Comparison of ENCODE assay signal across 3 fruit fly cellular contexts in the genomic region with DNA sequence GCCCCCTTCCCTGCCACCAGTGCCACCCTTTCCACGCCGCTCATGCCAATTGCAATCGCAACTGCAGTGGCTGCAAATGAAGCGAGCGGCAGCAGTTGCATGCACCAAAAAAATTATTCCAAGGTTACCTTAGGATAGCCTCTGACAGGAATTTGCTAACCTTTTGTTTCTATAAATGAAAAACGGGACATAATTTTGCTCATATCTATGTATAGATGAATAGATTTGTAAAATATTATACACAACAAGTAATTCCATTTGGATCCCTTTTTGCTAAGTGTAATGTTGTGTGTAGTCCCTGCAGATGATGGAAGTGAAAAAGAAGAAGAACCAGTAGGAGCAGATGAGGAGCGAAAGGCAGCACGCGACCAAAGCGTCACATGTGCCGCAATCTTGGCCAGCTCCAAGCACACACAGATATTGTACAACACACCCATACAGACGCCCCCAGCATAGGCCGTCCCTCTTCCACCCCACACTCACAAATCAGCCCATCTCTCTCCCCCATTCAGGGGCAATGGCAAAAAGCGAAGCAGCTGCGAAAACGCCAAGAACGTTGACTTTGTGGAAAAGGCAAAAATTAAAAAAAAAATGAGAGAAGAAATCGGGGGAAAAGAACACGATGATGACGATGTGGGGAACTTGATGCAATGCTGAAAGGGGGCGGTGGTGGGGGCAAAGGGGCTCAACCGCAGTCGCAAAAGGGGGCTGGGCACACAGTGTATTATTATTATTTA.
TF ChIP-seq lines count a peak whose summit lies in the region.

No protein-coding gene starts in this region.

TF ChIP-seq in whole organism, embryonic, 481 proteins besides CTCF, POLR2A, EP300 and RAD21 (continued from another document):
- no peak for TF ChIP-seq Atf-2 (GFP tag; optimal IDR thresholded peaks at IDR 0.05; lab: Kevin White, UChicago)
- TF ChIP-seq cg (GFP tag; optimal IDR thresholded peaks at IDR 0.05; lab: Kevin White, UChicago) = peak; percentile 32
- TF ChIP-seq Mrtf (GFP tag; IDR thresholded peaks at IDR 0.05; lab: Robert Waterston, UW) = 0 out of 3 replicates have a peak, but pooled peaks have one; percentile 10
- TF ChIP-seq klu (GFP tag; IDR thresholded peaks at IDR 0.05; lab: Robert Waterston, UW) = no peak
- 0 out of 3 replicates have a peak, but pooled peaks have one; percentile 31 for TF ChIP-seq sr (GFP tag; IDR thresholded peaks at IDR 0.05; lab: Robert Waterston, UW)
- peak; percentile 57 for TF ChIP-seq crol (GFP tag; IDR thresholded peaks at IDR 0.05; lab: Robert Waterston, UW)
- TF ChIP-seq CG11696 (GFP tag; IDR thresholded peaks at IDR 0.05; lab: Robert Waterston, UW) = no peak
- no peak for TF ChIP-seq Aef1 (GFP tag; IDR thresholded peaks at IDR 0.05; lab: Robert Waterston, UW)
- TF ChIP-seq Med (GFP tag; lab: Kevin White, UChicago) = peak; percentile 60
- no peak for TF ChIP-seq Stat92E (GFP tag; optimal IDR thresholded peaks at IDR 0.05; lab: Kevin White, UChicago)
- no peak for TF ChIP-seq CG14014 (GFP tag; IDR thresholded peaks at IDR 0.05; lab: Robert Waterston, UW)
- TF ChIP-seq Drgx (GFP tag; IDR thresholded peaks at IDR 0.05; lab: Robert Waterston, UW) = peak; percentile 85
- no peak for TF ChIP-seq CG33557 (GFP tag; optimal IDR thresholded peaks at IDR 0.05; lab: Kevin White, UChicago)
- peak; percentile 85 for TF ChIP-seq corto (GFP tag; optimal IDR thresholded peaks at IDR 0.05; lab: Kevin White, UChicago)
- no peak for TF ChIP-seq Spps (tag; optimal IDR thresholded peaks at IDR 0.05; lab: Kevin White, UChicago)
- TF ChIP-seq Sox102F (GFP tag; optimal IDR thresholded peaks at IDR 0.05; lab: Kevin White, UChicago) = no peak
- TF ChIP-seq HmgZ (tag; optimal IDR thresholded peaks at IDR 0.05; lab: Kevin White, UChicago) = no peak
- no peak for TF ChIP-seq CG8924 (tag; optimal IDR thresholded peaks at IDR 0.05; lab: Kevin White, UChicago)
- peak; percentile 57 for TF ChIP-seq nau (GFP tag; optimal IDR thresholded peaks at IDR 0.05; lab: Kevin White, UChicago)
- no peak for TF ChIP-seq CG30020 (tag; optimal IDR thresholded peaks at IDR 0.05; lab: Kevin White, UChicago)
- no peak for TF ChIP-seq CG12744 (GFP tag; optimal IDR thresholded peaks at IDR 0.05; lab: Kevin White, UChicago)
- TF ChIP-seq CG5953 (GFP tag; IDR thresholded peaks at IDR 0.05; lab: Robert Waterston, UW) = no peak

TF ChIP-seq in whole organism, prepupa, 60 proteins besides CTCF, POLR2A, EP300 and RAD21 (continued from another document):
- TF ChIP-seq CG11902 (GFP tag; optimal IDR thresholded peaks at IDR 0.05; lab: Kevin White, UChicago) (peak; percentile 87), svp (GFP tag; lab: Kevin White, UChicago) (peak; percentile 98), fd59A (GFP tag; optimal IDR thresholded peaks at IDR 0.05; lab: Kevin White, UChicago) (peak; percentile 92), CG6276 (GFP tag; optimal IDR thresholded peaks at IDR 0.05; lab: Kevin White, UChicago) (peak; percentile 73), Blimp-1 (GFP tag; optimal IDR thresholded peaks at IDR 0.05; lab: Kevin White, UChicago) (peak; percentile 87), Sox14 (GFP tag; optimal IDR thresholded peaks at IDR 0.05; lab: Kevin White, UChicago) (peak; percentile 98), CG8319 (GFP tag; optimal IDR thresholded peaks at IDR 0.05; lab: Kevin White, UChicago) (peak; percentile 88), Gug (GFP tag; IDR thresholded peaks at IDR 0.05; lab: Robert Waterston, UW) (peak; percentile 86), CG9139 (GFP tag; optimal IDR thresholded peaks at IDR 0.05; lab: Kevin White, UChicago) (peak; percentile 86), CG31627 (GFP tag; optimal IDR thresholded peaks at IDR 0.05; lab: Kevin White, UChicago) (peak; percentile 97), acj6 (GFP tag; optimal IDR thresholded peaks at IDR 0.05; lab: Kevin White, UChicago) (peak; percentile 96), CG8632 (GFP tag; optimal IDR thresholded peaks at IDR 0.05; lab: Kevin White, UChicago) (peak; percentile 91), vri (GFP tag; optimal IDR thresholded peaks at IDR 0.05; lab: Kevin White, UChicago) (peak; percentile 90), Ets96B (tag; optimal IDR thresholded peaks at IDR 0.05; lab: Kevin White, UChicago) (peak; percentile 95), CG32006 (GFP tag; optimal IDR thresholded peaks at IDR 0.05; lab: Kevin White, UChicago) (peak; percentile 87), CG6808 (GFP tag; optimal IDR thresholded peaks at IDR 0.05; lab: Kevin White, UChicago) (peak; percentile 90), CG6792 (GFP tag; optimal IDR thresholded peaks at IDR 0.05; lab: Kevin White, UChicago) (peak; percentile 96), salr (GFP tag; optimal IDR thresholded peaks at IDR 0.05; lab: Kevin White, UChicago) (peak; percentile 92), achi (GFP tag; optimal IDR thresholded peaks at IDR 0.05; lab: Kevin White, UChicago) (peak; percentile 94), CG8119 (GFP tag; IDR thresholded peaks at IDR 0.05; lab: Robert Waterston, UW) (peak; percentile 87), CG3919 (GFP tag; optimal IDR thresholded peaks at IDR 0.05; lab: Kevin White, UChicago) (peak; percentile 97), Ets21C (GFP tag; optimal IDR thresholded peaks at IDR 0.05; lab: Kevin White, UChicago) (peak; percentile 94), OdsH (GFP tag; optimal IDR thresholded peaks at IDR 0.05; lab: Kevin White, UChicago) (peak; percentile 95), CG15336 (GFP tag; IDR thresholded peaks at IDR 0.05; lab: Robert Waterston, UW) (peak; percentile 88), ss (GFP tag; optimal IDR thresholded peaks at IDR 0.05; lab: Kevin White, UChicago) (peak; percentile 86 to 91), spab (GFP tag; optimal IDR thresholded peaks at IDR 0.05; lab: Kevin White, UChicago) (peak; percentile 92), fd85E (GFP tag; optimal IDR thresholded peaks at IDR 0.05; lab: Kevin White, UChicago) (peak; percentile 77), CG11294 (GFP tag; IDR thresholded peaks at IDR 0.05; lab: Robert Waterston, UW) (peak; percentile 70), CG1621 (tag; optimal IDR thresholded peaks at IDR 0.05; lab: Kevin White, UChicago) (peak; percentile 95), CG11762 (GFP tag; optimal IDR thresholded peaks at IDR 0.05; lab: Kevin White, UChicago; ENCODE audit: insufficient read depth) (peak; percentile 83), CG10669 (GFP tag; optimal IDR thresholded peaks at IDR 0.05; lab: Kevin White, UChicago) (peak; percentile 94), Smox (GFP tag; optimal IDR thresholded peaks at IDR 0.05; lab: Kevin White, UChicago) (peak; percentile 97), Eip93F (GFP tag; optimal IDR thresholded peaks at IDR 0.05; lab: Kevin White, UChicago) (peak; percentile 93), CG6163 (GFP tag; IDR thresholded peaks at IDR 0.05; lab: Robert Waterston, UW) (peak; percentile 96), dac (GFP tag; optimal IDR thresholded peaks at IDR 0.05; lab: Kevin White, UChicago) (peak; percentile 69), CG4318 (GFP tag; optimal IDR thresholded peaks at IDR 0.05; lab: Kevin White, UChicago) (peak; percentile 80), net (GFP tag; optimal IDR thresholded peaks at IDR 0.05; lab: Kevin White, UChicago) (peak; percentile 92), CG6854 (GFP tag; optimal IDR thresholded peaks at IDR 0.05; lab: Kevin White, UChicago) (peak; percentile 90), Met (GFP tag; optimal IDR thresholded peaks at IDR 0.05; lab: Kevin White, UChicago) (peak; percentile 98), Eip78C (GFP tag; lab: Kevin White, UChicago) (peak; percentile 99), topi (GFP tag; optimal IDR thresholded peaks at IDR 0.05; lab: Kevin White, UChicago) (peak; percentile 97)

TF ChIP-seq in whole organism, wandering third instar larva, 38 proteins besides CTCF, POLR2A, EP300 and RAD21 (continued from another document):
- peak; percentile 73 for TF ChIP-seq CG32264 (GFP tag; optimal IDR thresholded peaks at IDR 0.05; lab: Kevin White, UChicago)
- no peak for TF ChIP-seq usp (GFP tag; optimal IDR thresholded peaks at IDR 0.05; lab: Kevin White, UChicago)
- peak; percentile 21 for TF ChIP-seq Rel (GFP tag; optimal IDR thresholded peaks at IDR 0.05; lab: Kevin White, UChicago)
- peak; percentile 41 for TF ChIP-seq Rel (tag; optimal IDR thresholded peaks at IDR 0.05; lab: Kevin White, UChicago)
- TF ChIP-seq Sp1 (GFP tag; optimal IDR thresholded peaks at IDR 0.05; lab: Kevin White, UChicago) = peak; percentile 90
- TF ChIP-seq brk (GFP tag; optimal IDR thresholded peaks at IDR 0.05; lab: Kevin White, UChicago) = no peak
- peak; percentile 88 for TF ChIP-seq psq (GFP tag; optimal IDR thresholded peaks at IDR 0.05; lab: Kevin White, UChicago)
- peak; percentile 61 for TF ChIP-seq tai (GFP tag; optimal IDR thresholded peaks at IDR 0.05; lab: Kevin White, UChicago)
- TF ChIP-seq Hnf4 (GFP tag; optimal IDR thresholded peaks at IDR 0.05; lab: Kevin White, UChicago) = peak; percentile 84
- TF ChIP-seq sv (GFP tag; optimal IDR thresholded peaks at IDR 0.05; lab: Kevin White, UChicago) = no peak
- peak; percentile 5 for TF ChIP-seq Dif (GFP tag; optimal IDR thresholded peaks at IDR 0.05; lab: Kevin White, UChicago; ENCODE audit: partially characterized antibody)
- no peak for TF ChIP-seq Mio (GFP tag; optimal IDR thresholded peaks at IDR 0.05; lab: Kevin White, UChicago)
- TF ChIP-seq Abd-B (GFP tag; optimal IDR thresholded peaks at IDR 0.05; lab: Kevin White, UChicago) = no peak
- peak; percentile 95 for TF ChIP-seq br (GFP tag; optimal IDR thresholded peaks at IDR 0.05; lab: Kevin White, UChicago)
